Worm (Caenorhabditis elegans) whole organism, L4/young adult: ENCODE data around the gene C14A4.8.

Experiments
- W03F9.2 ChIP-seq: fragments of 150-350 bp; optimal IDR thresholded peaks from 2 replicates; lab custom pipeline; 2014; ENCODE audit warnings: missing biosample characterization, missing genetic modification characterization
- dao-5 ChIP-seq: sonication (generic microtip); optimal IDR thresholded peaks from 2 replicates; lab custom pipeline; 2016; ENCODE audit warnings: missing genotype, missing genetic modification characterization, moderate library complexity, missing compliant biosample characterization
- him-1 ChIP-seq: sonication (generic microtip); optimal IDR thresholded peaks from 2 replicates; lab custom pipeline; 2016; ENCODE audit warnings: missing genotype, missing genetic modification reagents, missing genetic modification characterization, missing compliant biosample characterization

DNA sequence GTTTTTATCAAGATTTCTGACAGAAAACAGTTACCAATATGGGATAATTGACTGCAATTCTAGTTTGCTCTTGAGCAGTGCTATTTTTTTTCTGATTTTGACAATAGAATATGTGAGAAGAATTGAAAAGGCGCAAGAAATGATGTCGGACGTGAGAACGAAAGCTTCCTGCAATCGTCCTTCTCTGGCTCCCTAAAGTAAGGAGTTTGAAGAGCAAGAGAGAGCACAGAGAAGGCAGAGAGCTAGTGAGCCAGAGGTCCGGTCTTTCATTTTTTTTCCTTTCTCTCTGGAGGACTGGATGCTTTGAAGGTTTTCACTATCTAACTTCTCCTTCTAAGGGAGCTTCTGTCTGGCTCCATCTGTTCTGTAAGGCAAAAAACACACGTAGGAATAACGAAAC is 47.8 kb downstream of the C14A4.8 start:
- TF ChIP-seq him-1 (tag; lab: Kevin White, UChicago) (no peak), dao-5 (tag; lab: Kevin White, UChicago) (no peak), W03F9.2 (tag; lab: Kevin White, UChicago) (no peak)
